Worm (Caenorhabditis elegans): Measurements from ENCODE around the gene irld-52.

DNA sequence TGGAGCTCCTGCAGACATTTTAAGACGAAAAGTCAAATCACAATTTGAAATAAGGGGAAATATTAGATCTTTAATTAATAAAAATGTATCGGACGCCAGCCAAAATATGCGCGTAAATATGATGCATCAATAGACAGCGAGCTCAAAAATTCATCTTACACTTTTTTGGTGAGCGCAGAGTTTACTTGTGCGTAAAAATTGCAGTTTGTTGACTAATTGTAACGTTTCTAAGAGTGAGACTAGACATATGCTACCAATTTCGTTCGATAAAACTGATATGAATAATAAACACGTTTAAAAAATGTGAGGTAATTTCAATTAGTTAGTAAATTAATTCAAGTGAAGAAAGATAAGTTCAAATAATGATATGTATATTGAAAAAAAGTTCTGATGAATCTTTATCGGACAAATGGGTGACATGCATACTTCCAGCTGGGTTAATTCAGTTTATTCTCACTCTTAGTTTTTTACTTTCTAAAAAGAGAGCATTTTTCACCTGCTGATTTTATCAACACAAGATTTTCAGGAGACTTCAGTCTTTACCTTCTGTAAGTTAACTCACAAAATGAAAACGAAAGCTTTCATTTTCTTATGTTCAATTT lies at the start of gene irld-52, which contains the start of gene nhr-285:
- TF ChIP-seq nhr-23 (tag; optimal IDR thresholded peaks at IDR 0.05) = no peak
- no peak for TF ChIP-seq skn-1 (tag; optimal IDR thresholded peaks at IDR 0.05)
- TF ChIP-seq ztf-11 (tag; optimal IDR thresholded peaks at IDR 0.05) = no peak
- TF ChIP-seq ceh-82 (tag; optimal IDR thresholded peaks at IDR 0.05) = no peak
- TF ChIP-seq unc-39 (tag; optimal IDR thresholded peaks at IDR 0.05) = no peak
